Fruit fly (Drosophila melanogaster): ENCODE results near the gene EndoU.

The EndoU gene

dm6 chr3R:15933609-15934232 is 25.5 kb downstream of the EndoU start, which contains the start of the genes CG5478 and blp (continued):
- peak; percentile 78 for TF ChIP-seq knrl (GFP tag; IDR thresholded peaks at IDR 0.05; ENCODE audit: partially characterized antibody)
- TF ChIP-seq CG10267 (tag; optimal IDR thresholded peaks at IDR 0.05), result peak; percentile 27
- TF ChIP-seq scrt (GFP tag; optimal IDR thresholded peaks at IDR 0.05), result no peak
- no peak for TF ChIP-seq HmgD (GFP tag; optimal IDR thresholded peaks at IDR 0.05)
- peak; percentile 26 for TF ChIP-seq kni (GFP tag; optimal IDR thresholded peaks at IDR 0.05)
- no peak for TF ChIP-seq Rx (GFP tag; IDR thresholded peaks at IDR 0.05)
- TF ChIP-seq crc (GFP tag; optimal IDR thresholded peaks at IDR 0.05), result no peak
- TF ChIP-seq shn (GFP tag; optimal IDR thresholded peaks at IDR 0.05), result no peak
- no peak for TF ChIP-seq Tbp (GFP tag; optimal IDR thresholded peaks at IDR 0.05)
- no peak for TF ChIP-seq CG12744 (GFP tag; optimal IDR thresholded peaks at IDR 0.05)
- no peak for TF ChIP-seq CTCF (GFP tag; optimal IDR thresholded peaks at IDR 0.05)
- peak; percentile 66 to 94 for TF ChIP-seq crp (GFP tag; optimal IDR thresholded peaks at IDR 0.05)
- no peak for TF ChIP-seq usp (GFP tag; optimal IDR thresholded peaks at IDR 0.05)
- no peak for TF ChIP-seq CG7839 (tag; optimal IDR thresholded peaks at IDR 0.05)
- peak; percentile 86 for TF ChIP-seq Sry-δ (GFP tag; optimal IDR thresholded peaks at IDR 0.05)
- peak; percentile 69 for TF ChIP-seq CG2129 (GFP tag; IDR thresholded peaks at IDR 0.05; ENCODE audit: partially characterized antibody)
- TF ChIP-seq lola (GFP tag; optimal IDR thresholded peaks at IDR 0.05), result no peak
- TF ChIP-seq CG15514 (GFP tag; optimal IDR thresholded peaks at IDR 0.05), result peak; percentile 5
- no peak for TF ChIP-seq CG4707 (GFP tag; optimal IDR thresholded peaks at IDR 0.05)
- TF ChIP-seq CG6254 (GFP tag; optimal IDR thresholded peaks at IDR 0.05), result no peak
- no peak for TF ChIP-seq CG31224 (GFP tag; IDR thresholded peaks at IDR 0.05)
- no peak for TF ChIP-seq Doc2 (GFP tag; IDR thresholded peaks at IDR 0.05)
- peak; percentile 69 for TF ChIP-seq inv (GFP tag; IDR thresholded peaks at IDR 0.05; ENCODE audit: partially characterized antibody)
- peak; percentile 66; the same call in 2 of the 3 replicates for TF ChIP-seq mld (GFP tag; IDR thresholded peaks at IDR 0.05; ENCODE audit: partially characterized antibody)
- TF ChIP-seq oc (tag; optimal IDR thresholded peaks at IDR 0.05), result no peak
- no peak for TF ChIP-seq grau (tag; optimal IDR thresholded peaks at IDR 0.05)
- TF ChIP-seq CG31388 (GFP tag; optimal IDR thresholded peaks at IDR 0.05), result no peak
- TF ChIP-seq GATAe (GFP tag; conservative IDR thresholded peaks at IDR 0.05), result no peak
- no peak for TF ChIP-seq Sry-β (GFP tag; optimal IDR thresholded peaks at IDR 0.05)
- peak; percentile 69 for TF ChIP-seq sens (GFP tag)
- no peak for TF ChIP-seq CG7987 (GFP tag; optimal IDR thresholded peaks at IDR 0.05)
- TF ChIP-seq eyg (GFP tag; optimal IDR thresholded peaks at IDR 0.05), result no peak
- TF ChIP-seq phol (tag; optimal IDR thresholded peaks at IDR 0.05), result peak; percentile 2
- peak; percentile 94 for TF ChIP-seq hb (GFP tag; IDR thresholded peaks at IDR 0.05; ENCODE audit: partially characterized antibody)
- no peak for TF ChIP-seq Oaz (GFP tag; IDR thresholded peaks at IDR 0.05)
- no peak for TF ChIP-seq mirr (GFP tag; optimal IDR thresholded peaks at IDR 0.05)
- TF ChIP-seq Opbp (GFP tag; IDR thresholded peaks at IDR 0.05; ENCODE audit: partially characterized antibody), result peak; percentile 88
- TF ChIP-seq disco-r (GFP tag; optimal IDR thresholded peaks at IDR 0.05), result no peak
- no peak for TF ChIP-seq CG16779 (GFP tag; IDR thresholded peaks at IDR 0.05)
- no peak for TF ChIP-seq chn (GFP tag; optimal IDR thresholded peaks at IDR 0.05)
- TF ChIP-seq CG9727 (GFP tag; optimal IDR thresholded peaks at IDR 0.05), result no peak
- TF ChIP-seq Vsx1 (GFP tag; optimal IDR thresholded peaks at IDR 0.05), result no peak
- no peak for TF ChIP-seq ranshi (GFP tag; IDR thresholded peaks at IDR 0.05)
- TF ChIP-seq CG11398 (GFP tag; optimal IDR thresholded peaks at IDR 0.05), result no peak
- no peak for TF ChIP-seq CG12236 (GFP tag; optimal IDR thresholded peaks at IDR 0.05)
- TF ChIP-seq CG14441 (GFP tag; IDR thresholded peaks at IDR 0.05), result no peak
- TF ChIP-seq Dp (GFP tag; optimal IDR thresholded peaks at IDR 0.05), result peak; percentile 88
- TF ChIP-seq CG10274 (GFP tag; optimal IDR thresholded peaks at IDR 0.05), result no peak
- no peak for TF ChIP-seq D (optimal IDR thresholded peaks at IDR 0.05)
- TF ChIP-seq D (GFP tag; optimal IDR thresholded peaks at IDR 0.05), result no peak
